Fruit fly (Drosophila melanogaster) Kc167 (cell line): ENCODE measurements around the gene Ip259.
A peak's percentile ranks its signal among the peaks of the same experiment; 100 is the strongest.

ENCODE experiments used
- Myc ChIP-seq: fragments of >200 bp; optimal IDR thresholded peaks from 2 replicates; lab custom pipeline; 2017; ENCODE audit warnings: missing external identifiers
- Sin3A ChIP-seq: fragments of >200 bp; optimal IDR thresholded peaks from 2 replicates; lab custom pipeline; 2018; ENCODE audit warnings: missing external identifiers
- h ChIP-seq: fragments of >200 bp; optimal IDR thresholded peaks from 3 replicates; lab custom pipeline; 2018; ENCODE audit warnings: missing external identifiers
- insv ChIP-seq: fragments of >200 bp; optimal IDR thresholded peaks from 3 replicates; lab custom pipeline; 2018; ENCODE audit warnings: missing external identifiers
- psq ChIP-seq: fragments of >200 bp; optimal IDR thresholded peaks from 2 replicates; lab custom pipeline; 2017; ENCODE audit warnings: missing external identifiers
- ttk ChIP-seq: sonication (Bioruptor generic); optimal IDR thresholded peaks from 2 replicates; lab custom pipeline; 2017; ENCODE audit warnings: missing external identifiers

Ip259 gene

DNA sequence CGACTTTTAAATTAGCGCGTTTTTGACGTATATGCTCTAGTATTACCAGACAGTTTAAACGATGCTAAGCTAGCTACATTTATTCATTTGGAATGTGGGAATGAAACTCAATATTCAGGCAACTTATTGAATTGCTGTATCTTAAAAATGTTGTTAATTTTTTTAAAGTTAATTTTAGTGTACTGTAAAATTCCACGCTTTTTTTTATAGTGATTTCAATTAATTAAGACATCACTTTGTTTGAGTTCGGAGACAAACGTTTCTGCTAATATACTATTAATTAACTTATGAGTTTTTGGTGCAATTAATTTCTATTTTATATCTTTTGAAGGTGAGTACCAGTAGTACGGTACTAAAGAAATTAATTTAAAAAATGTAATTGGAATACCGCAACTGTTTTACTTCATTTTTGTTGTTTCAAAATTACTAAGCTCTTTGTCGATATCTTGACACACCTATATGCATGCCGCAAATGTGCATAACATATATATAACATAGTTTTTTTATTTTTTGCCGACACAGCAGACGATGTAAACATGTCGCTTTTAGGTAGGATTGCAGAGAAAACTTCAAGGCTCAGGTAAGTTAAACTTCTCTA, 21.8 kb upstream of the Ip259 start, which contains the start of the genes Cdk1 and mRpS7:
Gene Cdk1 (minus strand): TSS at position 55 of the 598 bp plus-strand sequence.
Gene mRpS7 (plus strand): TSS at position 455 of the 598 bp plus-strand sequence.
- TF ChIP-seq Sin3A (lab: Kevin White, UChicago) (no peak), ttk (lab: Kevin White, UChicago) (no peak), insv (no peak), psq (lab: Kevin White, UChicago) (no peak), Myc (lab: Kevin White, UChicago) (no peak), h (lab: Kevin White, UChicago) (no peak)

DNA sequence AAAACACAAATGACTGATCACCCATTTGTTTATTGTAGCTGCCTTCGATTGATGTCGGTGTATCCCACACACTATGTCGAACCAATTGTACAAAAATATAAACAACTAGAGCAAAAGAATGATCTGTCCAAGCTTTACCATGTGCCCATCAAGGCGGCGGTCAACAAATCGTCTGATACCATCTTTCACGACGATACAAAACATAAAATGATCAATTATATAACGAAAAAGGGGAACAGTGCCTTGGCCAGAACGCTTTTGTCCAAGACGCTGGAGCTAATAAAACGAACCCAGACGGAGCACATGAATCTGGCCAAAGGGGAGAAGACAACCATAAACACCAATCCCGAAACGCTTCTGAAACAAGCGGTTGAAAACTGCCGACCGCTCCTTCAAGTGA, 21.3 kb upstream of the Ip259 start:
- TF ChIP-seq psq (lab: Kevin White, UChicago) (no peak), insv (no peak)

DNA sequence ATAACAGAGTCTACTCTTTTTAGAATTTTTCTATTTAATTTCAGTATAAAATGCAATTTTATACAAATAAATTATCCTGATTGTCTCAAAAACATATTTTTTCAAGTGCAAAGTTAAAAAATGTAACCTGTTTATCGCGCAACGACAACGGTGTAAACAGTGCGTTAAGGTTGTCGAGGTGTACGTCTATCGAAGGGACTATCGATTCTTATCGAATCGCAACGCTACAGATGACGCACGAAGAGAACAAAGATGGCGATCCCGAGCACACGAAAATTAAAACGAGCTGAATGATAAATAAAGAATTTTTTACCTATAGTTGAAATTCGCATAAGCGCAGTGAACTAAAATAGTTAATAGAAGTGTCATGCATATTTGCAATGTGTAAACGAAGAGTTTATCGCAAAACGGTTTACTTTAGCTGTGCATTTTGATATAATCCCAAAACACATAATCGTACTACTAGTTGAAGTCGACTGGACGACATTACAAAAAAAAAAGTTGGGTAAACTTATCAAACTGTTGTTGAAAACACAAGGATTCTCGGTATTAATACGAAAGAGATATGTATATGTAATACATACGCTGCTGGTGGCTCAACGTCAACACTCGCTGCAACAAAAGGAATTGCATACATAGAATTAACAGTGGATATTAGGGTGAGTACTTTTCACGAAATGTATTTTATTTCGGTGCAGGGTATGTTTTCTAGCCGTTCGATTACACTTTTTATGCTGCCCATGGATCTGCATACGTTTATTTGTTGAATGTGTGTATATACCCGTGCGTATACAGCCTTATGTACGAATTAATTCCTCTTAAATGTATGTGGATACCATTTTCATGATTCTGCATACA, 20.1 kb upstream of the Ip259 start, which contains the start of gene da:
Gene da (plus strand): TSS at position 237 of the 858 bp plus-strand sequence.
- no peak for TF ChIP-seq ttk (lab: Kevin White, UChicago)
- no peak for TF ChIP-seq Sin3A (lab: Kevin White, UChicago)
- no peak for TF ChIP-seq insv
- TF ChIP-seq h (lab: Kevin White, UChicago): no peak
- no peak for TF ChIP-seq psq (lab: Kevin White, UChicago)
- no peak for TF ChIP-seq Myc (lab: Kevin White, UChicago)

DNA sequence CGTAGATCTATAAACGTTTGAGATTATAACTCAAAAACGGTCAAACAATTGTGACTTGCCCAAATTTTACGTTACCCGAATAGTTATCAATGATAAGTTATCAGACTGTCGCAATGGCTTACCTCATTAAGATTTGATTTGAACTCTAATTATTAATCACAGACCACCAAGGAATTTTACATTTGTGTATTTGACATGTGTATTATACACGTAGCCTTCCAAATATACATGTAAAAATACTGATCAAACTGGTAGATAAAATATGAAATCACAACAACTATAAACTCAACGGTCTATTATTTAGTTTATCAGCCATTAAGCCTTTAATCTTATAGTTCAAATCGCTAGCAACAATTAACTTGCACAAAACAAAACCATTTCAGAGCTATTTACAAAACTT, 14.7 kb upstream of the Ip259 start:
- TF ChIP-seq insv (no peak), psq (lab: Kevin White, UChicago) (no peak), ttk (lab: Kevin White, UChicago) (no peak), Sin3A (lab: Kevin White, UChicago) (no peak), h (lab: Kevin White, UChicago) (no peak), Myc (lab: Kevin White, UChicago) (no peak)

dm6 chr2L:10395035-10395434, 13.1 kb upstream of the Ip259 start:
- TF ChIP-seq Sin3A (lab: Kevin White, UChicago) (no peak), insv (no peak), h (lab: Kevin White, UChicago) (no peak), Myc (lab: Kevin White, UChicago) (no peak), ttk (lab: Kevin White, UChicago) (no peak), psq (lab: Kevin White, UChicago) (no peak)

DNA sequence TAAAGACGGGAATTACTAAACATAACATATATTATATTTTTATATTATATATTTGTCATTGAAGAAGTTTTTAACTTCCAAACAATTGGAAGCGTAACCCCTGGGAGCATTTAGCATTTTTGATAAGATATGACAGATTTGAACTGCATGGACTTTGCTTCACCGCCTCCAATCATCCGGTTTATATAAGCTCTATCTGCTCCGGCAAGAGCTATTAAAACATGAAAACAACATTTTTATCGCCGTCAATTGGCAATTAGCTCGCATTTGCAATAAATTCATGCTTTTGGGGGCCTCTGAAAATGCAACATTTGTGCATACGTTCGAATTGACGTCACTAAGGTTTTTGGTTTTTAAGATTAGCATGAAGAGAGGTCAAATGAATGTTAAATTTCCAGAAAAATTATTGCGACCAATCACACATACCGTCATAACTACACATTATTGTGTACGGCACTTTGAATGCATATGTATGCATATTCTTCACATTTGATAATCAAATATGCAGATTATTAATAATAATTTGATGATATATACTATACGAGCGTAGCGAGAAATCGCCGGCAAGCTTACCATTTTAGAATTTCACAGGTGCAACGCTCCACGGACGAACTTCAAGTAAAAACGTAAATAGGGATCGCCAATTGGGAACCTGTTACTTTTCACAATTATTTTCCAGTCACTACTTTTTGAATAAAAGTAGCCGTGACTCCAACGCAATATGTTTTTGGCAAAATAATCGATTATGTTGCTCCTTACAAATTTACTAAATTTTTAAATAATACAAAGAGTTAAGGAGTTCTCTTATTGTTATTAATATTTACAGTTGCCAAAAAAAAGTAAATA, 12.3 kb upstream of the Ip259 start, which contains the start of gene Mdh1:
Gene Mdh1 (minus strand): TSS at position 691 of the 846 bp plus-strand sequence.
- TF ChIP-seq h (lab: Kevin White, UChicago) (no peak), psq (lab: Kevin White, UChicago) (peak; percentile 52)

- TF ChIP-seq ttk (lab: Kevin White, UChicago): no peak
- TF ChIP-seq psq (lab: Kevin White, UChicago): peak; percentile 31
Measured at dm6 chr2L:10396488-10396824, 11.7 kb upstream of the Ip259 start, which contains the start of gene Cnot4. Gene Cnot4 (plus strand): TSS chr2L:10396716.

dm6 chr2L:10396877-10397587, 11.1 kb upstream of the Ip259 start:
- no peak for TF ChIP-seq insv
- no peak for TF ChIP-seq psq (lab: Kevin White, UChicago)
- no peak for TF ChIP-seq Myc (lab: Kevin White, UChicago)
- no peak for TF ChIP-seq h (lab: Kevin White, UChicago)
- no peak for TF ChIP-seq Sin3A (lab: Kevin White, UChicago)
- no peak for TF ChIP-seq ttk (lab: Kevin White, UChicago)

dm6 chr2L:10403803-10404315, 4.3 kb upstream of the Ip259 start:
- no peak for TF ChIP-seq psq (lab: Kevin White, UChicago)
- TF ChIP-seq ttk (lab: Kevin White, UChicago): no peak
- TF ChIP-seq insv: no peak
- no peak for TF ChIP-seq Sin3A (lab: Kevin White, UChicago)

DNA sequence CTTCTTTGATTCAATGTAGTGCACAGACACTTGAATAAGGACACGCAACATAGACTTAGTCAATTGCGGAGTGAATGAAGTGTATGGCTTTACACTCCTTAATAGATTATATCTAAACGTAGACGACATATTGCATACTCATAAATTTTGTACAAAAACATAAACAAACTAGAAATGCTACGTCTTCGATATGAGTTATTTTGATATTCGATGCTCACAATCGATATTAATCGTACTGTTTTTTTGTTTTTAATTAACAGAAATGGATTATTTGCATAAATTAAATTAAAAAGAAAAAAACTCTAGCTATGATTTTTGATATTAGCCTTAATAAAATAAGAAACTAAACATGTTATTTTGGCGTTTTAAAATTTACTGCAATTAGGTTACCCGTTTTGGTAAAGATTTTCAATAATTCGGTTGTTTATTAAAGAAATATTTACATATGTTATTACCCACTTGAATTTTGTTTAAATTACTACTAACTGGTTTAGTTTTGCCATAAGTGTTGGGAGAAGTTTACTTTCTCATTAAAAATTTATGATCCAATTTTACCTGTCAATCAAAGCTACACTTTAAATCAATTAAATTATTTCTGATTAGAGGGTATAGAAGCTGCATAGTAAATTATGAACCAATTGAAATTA, 3.0 kb upstream of the Ip259 start, which contains the start of the genes CG17768, LSm-4 and Ir31a:
Gene CG17768 (minus strand): TSS at position 196 of the 647 bp plus-strand sequence.
Gene LSm-4 (minus strand): TSS at position 196 of the 647 bp plus-strand sequence.
Gene Ir31a (plus strand): TSS at position 558 of the 647 bp plus-strand sequence.
- TF ChIP-seq Sin3A (lab: Kevin White, UChicago) (no peak), h (lab: Kevin White, UChicago) (no peak), psq (lab: Kevin White, UChicago) (no peak), ttk (lab: Kevin White, UChicago) (no peak), insv (no peak), Myc (lab: Kevin White, UChicago) (no peak)
